Fruit fly (Drosophila melanogaster): ENCODE data around the gene CG9257.

The CG9257 gene

dm6 chr2L:21142972-21143385 is 40.4 kb downstream of the CG9257 start, which contains the start of gene pths (continued):
- TF ChIP-seq dmrt11E (tag; optimal IDR thresholded peaks at IDR 0.05) (peak; percentile 50), CG12219 (GFP tag; optimal IDR thresholded peaks at IDR 0.05) (no peak), Nf-YA (GFP tag; IDR thresholded peaks at IDR 0.05) (peak; percentile 37; the same call in 1 of the 2 replicates), CG4617 (GFP tag; optimal IDR thresholded peaks at IDR 0.05; ENCODE audit: borderline replicate concordance) (peak; percentile 31), Oaz (GFP tag; IDR thresholded peaks at IDR 0.05) (no peak), Hand (GFP tag; optimal IDR thresholded peaks at IDR 0.05) (no peak), Bdp1 (GFP tag; optimal IDR thresholded peaks at IDR 0.05) (no peak), pan (optimal IDR thresholded peaks at IDR 0.05) (no peak), pan (GFP tag; optimal IDR thresholded peaks at IDR 0.05 in 1 of 2, IDR thresholded peaks at IDR 0.05 in 1 of 2) (peak in 1 of 2 experiments; percentile 51), CG7372 (GFP tag; IDR thresholded peaks at IDR 0.05) (no peak), CG3838 (GFP tag; optimal IDR thresholded peaks at IDR 0.05) (no peak), CG15514 (GFP tag; optimal IDR thresholded peaks at IDR 0.05) (peak; percentile 72), al (GFP tag; IDR thresholded peaks at IDR 0.05) (no peak), Deaf1 (tag; optimal IDR thresholded peaks at IDR 0.05) (no peak), CG32772 (GFP tag; IDR thresholded peaks at IDR 0.05) (no peak), zen2 (GFP tag; IDR thresholded peaks at IDR 0.05; ENCODE audit: partially characterized antibody) (no peak; the same call in 2 of the 3 replicates), p53 (GFP tag; optimal IDR thresholded peaks at IDR 0.05) (no peak), CG10462 (GFP tag; optimal IDR thresholded peaks at IDR 0.05) (no peak), CG10209 (GFP tag; optimal IDR thresholded peaks at IDR 0.05) (no peak), Mad (GFP tag; optimal IDR thresholded peaks at IDR 0.05) (no peak), exex (tag; optimal IDR thresholded peaks at IDR 0.05) (no peak), Stat92E (GFP tag; optimal IDR thresholded peaks at IDR 0.05) (no peak), corto (GFP tag; optimal IDR thresholded peaks at IDR 0.05) (no peak), wor (GFP tag; IDR thresholded peaks at IDR 0.05) (no peak), CG13296 (GFP tag; optimal IDR thresholded peaks at IDR 0.05) (no peak), CG11696 (GFP tag; IDR thresholded peaks at IDR 0.05) (no peak), CG3281 (GFP tag; optimal IDR thresholded peaks at IDR 0.05) (no peak), CG7928 (GFP tag; optimal IDR thresholded peaks at IDR 0.05) (no peak), CG11093 (GFP tag; IDR thresholded peaks at IDR 0.05) (no peak), shn (GFP tag; optimal IDR thresholded peaks at IDR 0.05) (no peak), amos (GFP tag; IDR thresholded peaks at IDR 0.05; ENCODE audit: partially characterized antibody) (peak; percentile 90), CG14965 (GFP tag; optimal IDR thresholded peaks at IDR 0.05; ENCODE audit: borderline replicate concordance) (no peak), CG6254 (GFP tag; optimal IDR thresholded peaks at IDR 0.05) (no peak), Nf-YC (tag; optimal IDR thresholded peaks at IDR 0.05) (no peak), CG8281 (tag; optimal IDR thresholded peaks at IDR 0.05) (no peak), sim (GFP tag; IDR thresholded peaks at IDR 0.05) (no peak), zen (tag; optimal IDR thresholded peaks at IDR 0.05) (peak; percentile 72), CG8089 (GFP tag; optimal IDR thresholded peaks at IDR 0.05) (no peak), Lpt (GFP tag; optimal IDR thresholded peaks at IDR 0.05) (no peak), dmrt99B (tag; optimal IDR thresholded peaks at IDR 0.05) (no peak), CG1792 (GFP tag; optimal IDR thresholded peaks at IDR 0.05) (no peak), CG18011 (GFP tag; optimal IDR thresholded peaks at IDR 0.05) (no peak), salm (tag; optimal IDR thresholded peaks at IDR 0.05) (no peak), vfl (GFP tag; optimal IDR thresholded peaks at IDR 0.05) (no peak), CG2120 (GFP tag; optimal IDR thresholded peaks at IDR 0.05) (peak; percentile 72), Eip74EF (GFP tag; optimal IDR thresholded peaks at IDR 0.05) (no peak), tio (GFP tag; optimal IDR thresholded peaks at IDR 0.05) (no peak), Trl (optimal IDR thresholded peaks at IDR 0.05) (no peak), Trl (GFP tag; optimal IDR thresholded peaks at IDR 0.05) (peak; percentile 40), yki (optimal IDR thresholded peaks at IDR 0.05) (no peak), CG5180 (GFP tag; optimal IDR thresholded peaks at IDR 0.05) (no peak), luna (GFP tag; optimal IDR thresholded peaks at IDR 0.05) (no peak)

All from whole organism, embryonic.